Fruit fly (Drosophila melanogaster) whole organism, wandering third instar larva: Measurements from ENCODE around the gene CG1695.

Experiments
- Abd-B ChIP-seq: fragments of >200 bp; optimal IDR thresholded peaks from 2 replicates; lab custom pipeline; 2017; ENCODE audit warnings: missing biosample characterization, missing genetic modification characterization
- CG32264 ChIP-seq: fragments of 200-800 bp; sonication (Bioruptor generic); optimal IDR thresholded peaks from 2 replicates; lab custom pipeline; 2016; ENCODE audit warnings: missing biosample characterization, missing genetic modification characterization
- CG9705 ChIP-seq: fragments of 200-800 bp; sonication (Bioruptor generic); optimal IDR thresholded peaks from 2 replicates; lab custom pipeline; 2018; ENCODE audit warnings: missing biosample characterization, mild to moderate bottlenecking, missing genetic modification characterization
- CrebA ChIP-seq: fragments of 200-800 bp; sonication (Bioruptor generic); optimal IDR thresholded peaks from 2 replicates; lab custom pipeline; 2016; ENCODE audit warnings: missing biosample characterization, mild to moderate bottlenecking, missing genetic modification characterization, borderline replicate concordance
- Dfd ChIP-seq: fragments of >200 bp; optimal IDR thresholded peaks from 2 replicates; lab custom pipeline; 2017; ENCODE audit warnings: missing biosample characterization, missing genetic modification characterization
- Dif ChIP-seq: fragments of 200-275, 200-300 bp; sonication (Bioruptor generic); optimal IDR thresholded peaks from 2 replicates; lab custom pipeline; 2018; ENCODE audit warnings: missing biosample characterization, missing genetic modification characterization; ENCODE audit not compliant: partially characterized antibody
- GATAd ChIP-seq: sonication (Bioruptor generic); optimal IDR thresholded peaks from 2 replicates; lab custom pipeline; 2016; ENCODE audit warnings: missing biosample characterization, missing genetic modification characterization
- HLH106 ChIP-seq: fragments of 200-800 bp; optimal IDR thresholded peaks from 3 replicates; lab custom pipeline; 2019; ENCODE audit warnings: missing biosample characterization, mild to moderate bottlenecking, missing genetic modification characterization, moderate library complexity
- Hnf4 ChIP-seq: fragments of 200-800 bp; sonication (Bioruptor generic); optimal IDR thresholded peaks from 2 replicates; lab custom pipeline; 2016; ENCODE audit warnings: missing biosample characterization, mild to moderate bottlenecking, missing genetic modification characterization
- Hr78 ChIP-seq: fragments of >200 bp; optimal IDR thresholded peaks from 2 replicates; lab custom pipeline; 2017; ENCODE audit warnings: missing biosample characterization, missing genetic modification characterization
- Hr83 ChIP-seq: fragments of 200-300 bp; sonication (Bioruptor generic); optimal IDR thresholded peaks from 2 replicates; lab custom pipeline; 2016; ENCODE audit warnings: missing biosample characterization, mild to moderate bottlenecking, missing genetic modification characterization, moderate library complexity; ENCODE audit not compliant: poor library complexity, severe bottlenecking
- Jra ChIP-seq: sonication (Bioruptor generic); optimal IDR thresholded peaks from 2 replicates; lab custom pipeline; 2016; ENCODE audit warnings: missing biosample characterization, missing genetic modification characterization
- Mio ChIP-seq: sonication (Bioruptor generic); optimal IDR thresholded peaks from 2 replicates; lab custom pipeline; 2016; ENCODE audit warnings: missing biosample characterization, missing genetic modification characterization
- Myc ChIP-seq: fragments of >200 bp; optimal IDR thresholded peaks from 2 replicates; lab custom pipeline; 2017
- N ChIP-seq: fragments of >200 bp; optimal IDR thresholded peaks from 2 replicates; lab custom pipeline; 2018; ENCODE audit warnings: missing biosample characterization, missing external identifiers, missing genetic modification characterization
- OdsH ChIP-seq: fragments of 200-800 bp; sonication (Bioruptor generic); optimal IDR thresholded peaks from 2 replicates; lab custom pipeline; 2016; ENCODE audit warnings: missing biosample characterization, mild to moderate bottlenecking, missing genetic modification characterization
- Rel ChIP-seq, 2 experiments: fragments of 200-800 bp; sonication (Bioruptor generic) in 1 of 2; optimal IDR thresholded peaks; 2 replicates in 1 of 2; 3 replicates in 1 of 2; lab custom pipeline; 2016 to 2019; ENCODE audit warnings: mild to moderate bottlenecking in 2 of 2, missing biosample characterization in 2 of 2, missing genetic modification characterization in 2 of 2, moderate library complexity in 1 of 2
- Sp1 ChIP-seq: fragments of 200-800 bp; sonication (Bioruptor generic); optimal IDR thresholded peaks from 3 replicates; lab custom pipeline; 2019; ENCODE audit warnings: missing biosample characterization, mild to moderate bottlenecking, missing genetic modification characterization, moderate library complexity
- Vsx2 ChIP-seq: fragments of 200-300, 225-300 bp; sonication (Bioruptor generic); optimal IDR thresholded peaks from 2 replicates; lab custom pipeline; 2018; ENCODE audit warnings: missing biosample characterization, missing genetic modification characterization; ENCODE audit not compliant: partially characterized antibody
- br ChIP-seq: fragments of 200-800 bp; sonication (Bioruptor generic); optimal IDR thresholded peaks from 2 replicates; lab custom pipeline; 2016; ENCODE audit warnings: missing biosample characterization, missing genetic modification characterization
- brk ChIP-seq: fragments of 200-800 bp; sonication (Bioruptor generic); optimal IDR thresholded peaks from 2 replicates; lab custom pipeline; 2016; ENCODE audit warnings: missing biosample characterization, mild to moderate bottlenecking, missing genetic modification characterization
- dl ChIP-seq, 2 experiments: fragments of 175-275, 200-275 bp in 1 of 2; fragments of 200-275 bp in 1 of 2; sonication (Bioruptor generic); optimal IDR thresholded peaks; lab custom pipeline; 2018; ENCODE audit warnings: mild to moderate bottlenecking in 2 of 2, missing biosample characterization in 2 of 2, missing genetic modification characterization in 2 of 2, moderate library complexity in 2 of 2; ENCODE audit not compliant: partially characterized antibody in 2 of 2, insufficient read depth in 1 of 2
- dmrt93B ChIP-seq: fragments of 200-800 bp; sonication (Bioruptor generic); optimal IDR thresholded peaks from 2 replicates; lab custom pipeline; 2018; ENCODE audit warnings: missing biosample characterization, mild to moderate bottlenecking, missing genetic modification characterization
- dsf ChIP-seq: sonication (Bioruptor generic); optimal IDR thresholded peaks from 2 replicates; lab custom pipeline; 2016; ENCODE audit warnings: missing biosample characterization, missing genetic modification characterization, borderline replicate concordance
- ey ChIP-seq: fragments of 200-800 bp; sonication (Bioruptor generic); optimal IDR thresholded peaks from 2 replicates; lab custom pipeline; 2016; ENCODE audit warnings: missing biosample characterization, missing genetic modification characterization
- foxo ChIP-seq, 2 experiments: fragments of 200-800 bp; sonication (Bioruptor generic); optimal IDR thresholded peaks; 2 replicates in 1 of 2; 3 replicates in 1 of 2; lab custom pipeline; 2016 to 2017; ENCODE audit warnings: missing biosample characterization in 2 of 2, missing genetic modification characterization in 2 of 2
- fru ChIP-seq: fragments of 200-800 bp; sonication (Bioruptor generic); optimal IDR thresholded peaks from 3 replicates; lab custom pipeline; 2016; ENCODE audit warnings: missing biosample characterization, mild to moderate bottlenecking, missing genetic modification characterization
- h ChIP-seq: fragments of 200-800 bp; sonication (Bioruptor generic); optimal IDR thresholded peaks from 3 replicates; lab custom pipeline; 2016; ENCODE audit warnings: missing biosample characterization, mild to moderate bottlenecking, missing genetic modification characterization
- jim ChIP-seq: fragments of 175-275, 200-325 bp; sonication (Bioruptor generic); optimal IDR thresholded peaks from 2 replicates; lab custom pipeline; 2016; ENCODE audit warnings: missing biosample characterization, mild to moderate bottlenecking, missing genetic modification characterization
- lola ChIP-seq: fragments of >200 bp; optimal IDR thresholded peaks from 2 replicates; lab custom pipeline; 2017; ENCODE audit warnings: missing biosample characterization, missing genetic modification characterization
- pan ChIP-seq: fragments of >200 bp; optimal IDR thresholded peaks from 2 replicates; lab custom pipeline; 2017
- psq ChIP-seq: fragments of 200-800 bp; sonication (Bioruptor generic); optimal IDR thresholded peaks from 3 replicates; lab custom pipeline; 2017; ENCODE audit warnings: missing biosample characterization, mild to moderate bottlenecking, missing genetic modification characterization, moderate library complexity
- rgr ChIP-seq: fragments of 200-800 bp; sonication (Bioruptor generic); optimal IDR thresholded peaks from 3 replicates; lab custom pipeline; 2016; ENCODE audit warnings: missing biosample characterization, mild to moderate bottlenecking, missing genetic modification characterization
- sage ChIP-seq: fragments of 200-800 bp; sonication (Bioruptor generic); optimal IDR thresholded peaks from 2 replicates; lab custom pipeline; 2016; ENCODE audit warnings: missing biosample characterization, mild to moderate bottlenecking, missing genetic modification characterization
- sv ChIP-seq: fragments of 200-800 bp; sonication (Bioruptor generic); optimal IDR thresholded peaks from 3 replicates; lab custom pipeline; 2016; ENCODE audit warnings: missing biosample characterization, missing genetic modification characterization
- tai ChIP-seq: sonication (Bioruptor generic); optimal IDR thresholded peaks from 2 replicates; lab custom pipeline; 2016; ENCODE audit warnings: missing biosample characterization, missing genetic modification characterization
- usp ChIP-seq: fragments of >200 bp; optimal IDR thresholded peaks from 2 replicates; lab custom pipeline; 2017; ENCODE audit warnings: missing biosample characterization, missing genetic modification characterization
- woc ChIP-seq: sonication (Bioruptor generic); optimal IDR thresholded peaks from 2 replicates; lab custom pipeline; 2016; ENCODE audit warnings: missing biosample characterization, mild to moderate bottlenecking, missing genetic modification characterization

CG1695 gene

DNA sequence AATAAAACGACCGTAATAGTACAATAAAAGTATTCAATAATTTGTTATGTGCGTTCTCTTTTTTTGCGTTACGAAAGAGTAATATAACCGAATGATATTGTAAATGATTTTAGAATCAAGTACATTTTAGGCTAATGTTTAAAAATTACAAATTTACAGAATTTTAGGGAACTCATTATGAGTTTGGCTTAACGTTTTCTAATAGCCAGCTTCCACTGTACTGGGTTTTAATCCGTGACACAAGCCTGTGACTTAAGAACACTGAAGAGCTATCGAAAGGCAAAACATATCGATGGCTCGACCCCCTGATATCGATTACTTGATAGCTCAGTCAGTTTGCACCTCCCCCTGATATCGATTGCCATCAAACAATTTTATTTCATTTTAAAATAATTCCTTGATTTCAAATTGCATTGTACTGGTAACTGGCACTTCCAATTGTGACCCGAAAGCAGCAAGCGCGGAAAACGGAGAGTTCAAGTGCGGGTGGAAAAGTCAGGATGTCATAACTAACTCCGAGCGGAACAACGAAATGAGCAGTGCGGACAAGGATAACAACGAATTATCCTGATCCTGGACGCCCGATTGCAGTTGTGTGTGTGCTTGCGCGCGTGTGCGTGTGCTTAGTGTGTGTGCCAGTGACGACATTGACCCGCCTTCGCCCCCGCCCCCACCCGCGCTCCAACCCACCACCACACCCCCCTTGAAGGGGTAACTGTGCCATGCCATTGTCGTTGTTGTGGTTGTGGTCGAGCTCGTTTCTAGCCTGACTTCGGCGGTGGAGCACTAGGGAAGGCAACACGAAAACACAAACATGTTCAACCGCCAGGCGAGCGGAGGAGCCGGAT lies 39.5 kb upstream of the CG1695 start, which contains the start of gene HERC2:
Gene HERC2, plus strand, starts transcription at position 330 of the 848 bp plus-strand sequence.
- TF ChIP-seq sv (no peak), Dfd (GFP tag; lab: Kevin White, UChicago) (no peak), GATAd (GFP tag; lab: Kevin White, UChicago) (no peak), jim (GFP tag; lab: Kevin White, UChicago) (no peak), Dif (GFP tag; lab: Kevin White, UChicago) (no peak), Hnf4 (GFP tag; lab: Kevin White, UChicago) (no peak), Abd-B (no peak), Hr78 (GFP tag; lab: Kevin White, UChicago) (no peak), foxo (GFP tag; optimal IDR thresholded peaks at IDR 0.05; lab: Kevin White, UChicago) (peak in 1 of 2 experiments; percentile 52), brk (GFP tag; lab: Kevin White, UChicago) (no peak), psq (GFP tag; lab: Kevin White, UChicago) (peak; percentile 28), pan (lab: Kevin White, UChicago) (no peak), Jra (GFP tag; lab: Kevin White, UChicago) (no peak), CrebA (no peak), HLH106 (tag; lab: Kevin White, UChicago) (peak; percentile 68), Hr83 (GFP tag; lab: Kevin White, UChicago) (peak; percentile 2), br (GFP tag; lab: Kevin White, UChicago) (no peak), dmrt93B (no peak), Sp1 (peak; percentile 20), h (GFP tag; lab: Kevin White, UChicago) (peak; percentile 40), CG9705 (GFP tag; lab: Kevin White, UChicago) (no peak), Myc (no peak), usp (no peak), dsf (GFP tag; lab: Kevin White, UChicago) (no peak), fru (GFP tag; lab: Kevin White, UChicago) (peak; percentile 21), dl (GFP tag; optimal IDR thresholded peaks at IDR 0.05; lab: Kevin White, UChicago; ENCODE audit: insufficient read depth in 1 of 2, partially characterized antibody in 2 of 2) (no peak), sage (GFP tag; lab: Kevin White, UChicago) (no peak), lola (no peak), Vsx2 (no peak), CG32264 (no peak), ey (peak; percentile 51), OdsH (GFP tag; lab: Kevin White, UChicago) (no peak), Mio (GFP tag; lab: Kevin White, UChicago) (no peak), N (no peak), tai (GFP tag; lab: Kevin White, UChicago) (no peak), Rel (GFP tag; optimal IDR thresholded peaks at IDR 0.05; lab: Kevin White, UChicago) (no peak), Rel (tag; optimal IDR thresholded peaks at IDR 0.05; lab: Kevin White, UChicago) (no peak), woc (GFP tag; lab: Kevin White, UChicago) (peak; percentile 68), rgr (GFP tag; lab: Kevin White, UChicago) (no peak)

DNA sequence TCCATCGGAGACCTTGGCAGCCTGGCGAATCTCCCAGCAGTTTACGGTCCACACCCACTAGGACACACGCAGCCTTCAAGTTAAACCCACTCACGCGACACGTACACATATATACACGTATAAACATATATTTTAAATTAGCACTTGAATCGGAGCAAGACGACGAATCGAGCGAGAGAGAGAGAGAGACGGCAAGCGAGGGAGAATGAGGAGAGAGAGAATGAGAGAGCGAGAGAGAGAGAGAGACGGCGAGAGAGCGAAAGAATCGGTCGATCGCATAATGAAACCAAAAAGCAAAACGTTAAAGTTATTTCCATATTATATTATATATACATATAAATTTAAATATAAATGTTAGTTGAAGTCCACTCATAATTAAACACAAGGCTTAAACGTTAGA lies 22.1 kb upstream of the CG1695 start:
- TF ChIP-seq Abd-B: no peak
- TF ChIP-seq CG9705 (GFP tag; lab: Kevin White, UChicago): no peak
- no peak for TF ChIP-seq Vsx2
- TF ChIP-seq br (GFP tag; lab: Kevin White, UChicago): no peak
- TF ChIP-seq fru (GFP tag; lab: Kevin White, UChicago): no peak
- no peak for TF ChIP-seq lola
- no peak for TF ChIP-seq tai (GFP tag; lab: Kevin White, UChicago)
- TF ChIP-seq h (GFP tag; lab: Kevin White, UChicago): no peak
- no peak for TF ChIP-seq usp
- TF ChIP-seq HLH106 (tag; lab: Kevin White, UChicago): no peak
- no peak for TF ChIP-seq brk (GFP tag; lab: Kevin White, UChicago)
- no peak for TF ChIP-seq Mio (GFP tag; lab: Kevin White, UChicago)
- TF ChIP-seq OdsH (GFP tag; lab: Kevin White, UChicago): no peak
- no peak for TF ChIP-seq ey
- no peak for TF ChIP-seq rgr (GFP tag; lab: Kevin White, UChicago)
- no peak for TF ChIP-seq psq (GFP tag; lab: Kevin White, UChicago)
- no peak for TF ChIP-seq Sp1
- no peak for TF ChIP-seq Dif (GFP tag; lab: Kevin White, UChicago)
- TF ChIP-seq sv: no peak
- TF ChIP-seq GATAd (GFP tag; lab: Kevin White, UChicago): no peak
